Fruit fly (Drosophila melanogaster): ENCODE results near the gene wat.

wat gene

dm6 chr3R:29055710-29056109 lies 35.5 kb upstream of the wat start, which contains the start of gene Sirt7:
TSS of gene Sirt7 (plus strand) at chr3R:29055927.
- peak; percentile 81 for TF ChIP-seq CG2116 (GFP tag; optimal IDR thresholded peaks at IDR 0.05)
- TF ChIP-seq stwl (tag; optimal IDR thresholded peaks at IDR 0.05): peak; percentile 71
- no peak for TF ChIP-seq aop (GFP tag; IDR thresholded peaks at IDR 0.05)
- no peak for TF ChIP-seq CG3838 (GFP tag; optimal IDR thresholded peaks at IDR 0.05)
- no peak for TF ChIP-seq CG10209 (GFP tag; optimal IDR thresholded peaks at IDR 0.05)
- no peak for TF ChIP-seq Tbp (GFP tag; optimal IDR thresholded peaks at IDR 0.05)
- TF ChIP-seq fd102C (GFP tag; optimal IDR thresholded peaks at IDR 0.05): no peak
- TF ChIP-seq lov (optimal IDR thresholded peaks at IDR 0.05): no peak
- no peak for TF ChIP-seq lov (GFP tag; IDR thresholded peaks at IDR 0.05)
- peak; percentile 95 for TF ChIP-seq Doc3 (GFP tag; IDR thresholded peaks at IDR 0.05; ENCODE audit: partially characterized antibody)
- no peak for TF ChIP-seq CG15011 (GFP tag; optimal IDR thresholded peaks at IDR 0.05)
- TF ChIP-seq CG16815 (GFP tag; optimal IDR thresholded peaks at IDR 0.05): no peak
- TF ChIP-seq CG43689 (GFP tag; IDR thresholded peaks at IDR 0.05): no peak
- TF ChIP-seq CG34224 (GFP tag; IDR thresholded peaks at IDR 0.05; ENCODE audit: partially characterized antibody): peak; percentile 97
- TF ChIP-seq Atf3 (GFP tag; optimal IDR thresholded peaks at IDR 0.05): no peak
- TF ChIP-seq Fer3 (tag; optimal IDR thresholded peaks at IDR 0.05): no peak
- TF ChIP-seq CG6791 (GFP tag; IDR thresholded peaks at IDR 0.05; ENCODE audit: partially characterized antibody): peak; percentile 97
- TF ChIP-seq pb (GFP tag; optimal IDR thresholded peaks at IDR 0.05): no peak
- no peak for TF ChIP-seq mirr (GFP tag; optimal IDR thresholded peaks at IDR 0.05)
- TF ChIP-seq dm (GFP tag; optimal IDR thresholded peaks at IDR 0.05): no peak
- peak in 1 of 2 experiments; percentile 79 for TF ChIP-seq bsh (GFP tag; optimal IDR thresholded peaks at IDR 0.05)
- no peak for TF ChIP-seq CkIIα-i1 (GFP tag; IDR thresholded peaks at IDR 0.05)
- TF ChIP-seq CG2129 (GFP tag; IDR thresholded peaks at IDR 0.05; ENCODE audit: partially characterized antibody): peak; percentile 93
- peak; percentile 86 for TF ChIP-seq BEAF-32 (GFP tag; optimal IDR thresholded peaks at IDR 0.05)
- peak; percentile 95 for TF ChIP-seq amos (GFP tag; IDR thresholded peaks at IDR 0.05; ENCODE audit: partially characterized antibody)
- TF ChIP-seq CG10147 (GFP tag; optimal IDR thresholded peaks at IDR 0.05): no peak
- TF ChIP-seq cwo (GFP tag; optimal IDR thresholded peaks at IDR 0.05): no peak
- peak; percentile 51 for TF ChIP-seq pzg (GFP tag; optimal IDR thresholded peaks at IDR 0.05)
- TF ChIP-seq CG11093 (GFP tag; IDR thresholded peaks at IDR 0.05): no peak
- TF ChIP-seq cg (GFP tag; optimal IDR thresholded peaks at IDR 0.05): no peak
- TF ChIP-seq CG15601 (tag; optimal IDR thresholded peaks at IDR 0.05): no peak
- TF ChIP-seq CG9797 (GFP tag; optimal IDR thresholded peaks at IDR 0.05): no peak
- TF ChIP-seq CG15514 (GFP tag; optimal IDR thresholded peaks at IDR 0.05): peak; percentile 21
- peak; percentile 5 for TF ChIP-seq CHES-1-like (GFP tag; optimal IDR thresholded peaks at IDR 0.05)
- TF ChIP-seq CG7556 (GFP tag; optimal IDR thresholded peaks at IDR 0.05): no peak
- TF ChIP-seq emc (GFP tag; optimal IDR thresholded peaks at IDR 0.05): no peak
- TF ChIP-seq dati (GFP tag; IDR thresholded peaks at IDR 0.05): no peak
- no peak for TF ChIP-seq CG9817 (tag; optimal IDR thresholded peaks at IDR 0.05)
- no peak for TF ChIP-seq Vsx1 (GFP tag; optimal IDR thresholded peaks at IDR 0.05)
- TF ChIP-seq ash1 (GFP tag; optimal IDR thresholded peaks at IDR 0.05): no peak
- peak; percentile 81 for TF ChIP-seq Drgx (GFP tag; IDR thresholded peaks at IDR 0.05)
- no peak for TF ChIP-seq luna (GFP tag; optimal IDR thresholded peaks at IDR 0.05)
- TF ChIP-seq CG10366 (GFP tag; IDR thresholded peaks at IDR 0.05): no peak
- TF ChIP-seq CG11695 (GFP tag; IDR thresholded peaks at IDR 0.05): no peak
- TF ChIP-seq CG17829 (tag; optimal IDR thresholded peaks at IDR 0.05): peak; percentile 33
- no peak for TF ChIP-seq ase (GFP tag; IDR thresholded peaks at IDR 0.05)
- TF ChIP-seq schlank (tag; optimal IDR thresholded peaks at IDR 0.05): no peak
- peak; percentile 93 for TF ChIP-seq mld (GFP tag; IDR thresholded peaks at IDR 0.05; ENCODE audit: partially characterized antibody)
- TF ChIP-seq CTCF (GFP tag; optimal IDR thresholded peaks at IDR 0.05): no peak
- TF ChIP-seq CG7963 (GFP tag; IDR thresholded peaks at IDR 0.05; ENCODE audit: partially characterized antibody): peak; percentile 89; the same call in 2 of the 3 replicates
- TF ChIP-seq MTF-1 (GFP tag; optimal IDR thresholded peaks at IDR 0.05; ENCODE audit: borderline replicate concordance): no peak

Data from whole organism, embryonic.